Fruit fly (Drosophila melanogaster) whole organism, adult: ENCODE measurements around the gene Andorra.
A peak's percentile ranks its signal among the peaks of the same experiment; 100 is the strongest.

ENCODE experiments used
- CG11617 ChIP-seq: fragments of 200-800 bp; sonication (Bioruptor generic); optimal IDR thresholded peaks from 2 replicates; lab custom pipeline; 2017; ENCODE audit warnings: mild to moderate bottlenecking, missing biosample characterization, missing genetic modification reagents, missing genetic modification characterization
- CG12768 ChIP-seq: fragments of 200-800 bp; sonication (Bioruptor generic); optimal IDR thresholded peaks from 2 replicates; lab custom pipeline; 2017; ENCODE audit warnings: missing biosample characterization, missing genetic modification characterization, mild to moderate bottlenecking, moderate library complexity, missing genetic modification reagents
- CG14711 ChIP-seq: fragments of 200-800 bp; sonication (Bioruptor generic); optimal IDR thresholded peaks from 2 replicates; lab custom pipeline; 2018; ENCODE audit warnings: missing biosample characterization, mild to moderate bottlenecking, missing genetic modification characterization, moderate library complexity
- CG1620 ChIP-seq: fragments of 200-800 bp; sonication (Bioruptor generic); optimal IDR thresholded peaks from 2 replicates; lab custom pipeline; 2016; ENCODE audit warnings: missing biosample characterization, missing genetic modification characterization
- CG33017 ChIP-seq: fragments of 200-800 bp; sonication (Bioruptor generic); optimal IDR thresholded peaks from 2 replicates; lab custom pipeline; 2018; ENCODE audit warnings: missing biosample characterization, mild to moderate bottlenecking, missing genetic modification characterization, moderate library complexity
- CG5204 ChIP-seq: fragments of 200-800 bp; sonication (Bioruptor generic); optimal IDR thresholded peaks from 2 replicates; lab custom pipeline; 2016; ENCODE audit warnings: missing biosample characterization, missing genetic modification characterization
- CG7045 ChIP-seq: fragments of 200-800 bp; sonication (Bioruptor generic); optimal IDR thresholded peaks from 2 replicates; lab custom pipeline; 2017; ENCODE audit warnings: missing biosample characterization, mild to moderate bottlenecking, missing genetic modification characterization
- CG7101 ChIP-seq: fragments of 200-800 bp; sonication (Bioruptor generic); optimal IDR thresholded peaks from 2 replicates; lab custom pipeline; 2018; ENCODE audit warnings: missing biosample characterization, mild to moderate bottlenecking, missing genetic modification characterization, moderate library complexity
- Clk ChIP-seq: fragments of 200-800 bp; sonication (Bioruptor generic); optimal IDR thresholded peaks from 2 replicates; lab custom pipeline; 2017; ENCODE audit warnings: missing biosample characterization, missing genetic modification characterization
- Crg-1 ChIP-seq: fragments of 200-800 bp; sonication (Bioruptor generic); optimal IDR thresholded peaks from 2 replicates; lab custom pipeline; 2016; ENCODE audit warnings: missing biosample characterization, missing genetic modification characterization
- Hr96 ChIP-seq: fragments of 200-800 bp; sonication (Bioruptor generic); optimal IDR thresholded peaks from 2 replicates; lab custom pipeline; 2016; ENCODE audit warnings: missing biosample characterization, missing genetic modification characterization
- Mnt ChIP-seq: fragments of 200-800 bp; sonication (Bioruptor generic); optimal IDR thresholded peaks from 2 replicates; lab custom pipeline; 2016; ENCODE audit warnings: missing biosample characterization, mild to moderate bottlenecking, missing genetic modification characterization
- bab1 ChIP-seq: fragments of 200-800 bp; sonication (Bioruptor generic); optimal IDR thresholded peaks from 3 replicates; lab custom pipeline; 2019; ENCODE audit warnings: missing biosample characterization, mild to moderate bottlenecking, missing genetic modification characterization, moderate library complexity
- cic ChIP-seq: fragments of 200-800 bp; sonication (Bioruptor generic); optimal IDR thresholded peaks from 2 replicates; lab custom pipeline; 2017; ENCODE audit warnings: missing biosample characterization, mild to moderate bottlenecking, missing genetic modification characterization, moderate library complexity
- cnc ChIP-seq, 2 experiments: fragments of >200 bp; optimal IDR thresholded peaks; 2 replicates each; lab custom pipeline; 2017
- kay ChIP-seq: fragments of 200-800 bp; sonication (Bioruptor generic); peaks from one replicate; lab custom pipeline; 2016; ENCODE audit warnings: missing biosample characterization, missing genetic modification characterization, borderline replicate concordance
- ovo ChIP-seq: fragments of 200-800 bp; sonication (Bioruptor generic); optimal IDR thresholded peaks from 2 replicates; lab custom pipeline; 2016; ENCODE audit warnings: missing biosample characterization, missing genetic modification characterization
- pad ChIP-seq: fragments of 200-800 bp; sonication (Bioruptor generic); optimal IDR thresholded peaks from 3 replicates; lab custom pipeline; 2017; ENCODE audit warnings: missing biosample characterization, missing genetic modification characterization, mild to moderate bottlenecking, moderate library complexity, missing genetic modification reagents
- tj ChIP-seq: fragments of 200-800 bp; sonication (Bioruptor generic); optimal IDR thresholded peaks from 3 replicates; lab custom pipeline; 2017; ENCODE audit warnings: missing biosample characterization, mild to moderate bottlenecking, missing genetic modification characterization, moderate library complexity
- toe ChIP-seq: fragments of 200-800 bp; sonication (Bioruptor generic); optimal IDR thresholded peaks from 2 replicates; lab custom pipeline; 2016; ENCODE audit warnings: missing biosample characterization, missing genetic modification characterization

Gene Andorra

dm6 chrX:18153001-18153400 is 26.3 kb downstream of the Andorra start:
- TF ChIP-seq CG11617 (no peak), CG7045 (GFP tag; lab: Kevin White, UChicago) (no peak), toe (GFP tag; lab: Kevin White, UChicago) (no peak), CG12768 (GFP tag; lab: Kevin White, UChicago) (no peak), CG7101 (tag; lab: Kevin White, UChicago) (no peak), tj (GFP tag; lab: Kevin White, UChicago) (no peak)

- no peak for TF ChIP-seq toe (GFP tag; lab: Kevin White, UChicago)
- TF ChIP-seq CG12768 (GFP tag; lab: Kevin White, UChicago): no peak
- no peak for TF ChIP-seq kay (GFP tag; lab: Kevin White, UChicago)
- TF ChIP-seq Crg-1 (GFP tag; lab: Kevin White, UChicago): no peak
- TF ChIP-seq CG5204 (GFP tag; lab: Kevin White, UChicago): no peak
- no peak for TF ChIP-seq pad (GFP tag; lab: Kevin White, UChicago)
- TF ChIP-seq tj (GFP tag; lab: Kevin White, UChicago): no peak
Observed at dm6 chrX:18151323-18151722, 27.9 kb downstream of the Andorra start.

- TF ChIP-seq tj (GFP tag; lab: Kevin White, UChicago): no peak
- TF ChIP-seq CG1620: no peak
- TF ChIP-seq cnc (optimal IDR thresholded peaks at IDR 0.05; lab: Kevin White, UChicago): no peak
- no peak for TF ChIP-seq cic (GFP tag; lab: Kevin White, UChicago)
- no peak for TF ChIP-seq toe (GFP tag; lab: Kevin White, UChicago)
- no peak for TF ChIP-seq CG11617
- TF ChIP-seq Clk: no peak
- no peak for TF ChIP-seq Mnt (GFP tag; lab: Kevin White, UChicago)
Observed at dm6 chrX:18149292-18149691, 30.0 kb downstream of the Andorra start.

dm6 chrX:18140932-18141587 is 38.2 kb downstream of the Andorra start:
- TF ChIP-seq CG11617 (no peak), CG7101 (tag; lab: Kevin White, UChicago) (no peak), kay (GFP tag; lab: Kevin White, UChicago) (no peak), Hr96 (GFP tag; lab: Kevin White, UChicago) (no peak), CG12768 (GFP tag; lab: Kevin White, UChicago) (no peak), CG5204 (GFP tag; lab: Kevin White, UChicago) (no peak), cnc (optimal IDR thresholded peaks at IDR 0.05; lab: Kevin White, UChicago) (no peak), ovo (GFP tag; lab: Kevin White, UChicago) (no peak)

dm6 chrX:18139950-18140349 is 39.3 kb downstream of the Andorra start:
- no peak for TF ChIP-seq CG1620
- no peak for TF ChIP-seq CG12768 (GFP tag; lab: Kevin White, UChicago)
- no peak for TF ChIP-seq cnc (optimal IDR thresholded peaks at IDR 0.05; lab: Kevin White, UChicago)
- no peak for TF ChIP-seq CG33017 (tag; lab: Kevin White, UChicago)
- TF ChIP-seq CG7101 (tag; lab: Kevin White, UChicago): no peak
- no peak for TF ChIP-seq Hr96 (GFP tag; lab: Kevin White, UChicago)
- TF ChIP-seq CG14711 (tag; lab: Kevin White, UChicago): no peak
- no peak for TF ChIP-seq Clk
- no peak for TF ChIP-seq CG7045 (GFP tag; lab: Kevin White, UChicago)
- no peak for TF ChIP-seq pad (GFP tag; lab: Kevin White, UChicago)
- TF ChIP-seq Crg-1 (GFP tag; lab: Kevin White, UChicago): no peak
- no peak for TF ChIP-seq CG5204 (GFP tag; lab: Kevin White, UChicago)
- no peak for TF ChIP-seq ovo (GFP tag; lab: Kevin White, UChicago)

dm6 chrX:18138297-18138696 is 41.0 kb downstream of the Andorra start, which contains the start of gene CG43229:
CG43229 (plus strand) TSS chrX:18138542.
- no peak for TF ChIP-seq cnc (optimal IDR thresholded peaks at IDR 0.05; lab: Kevin White, UChicago)
- peak; percentile 3 for TF ChIP-seq ovo (GFP tag; lab: Kevin White, UChicago)
- no peak for TF ChIP-seq pad (GFP tag; lab: Kevin White, UChicago)
- no peak for TF ChIP-seq CG7045 (GFP tag; lab: Kevin White, UChicago)
- TF ChIP-seq cic (GFP tag; lab: Kevin White, UChicago): no peak

dm6 chrX:18136910-18137849 is 42.1 kb downstream of the Andorra start, which contains the start of gene ari-1:
ari-1 (minus strand) TSS chrX:18137784.
- TF ChIP-seq ovo (GFP tag; lab: Kevin White, UChicago) (peak; percentile 26), CG7101 (tag; lab: Kevin White, UChicago) (no peak), pad (GFP tag; lab: Kevin White, UChicago) (peak; percentile 3), cic (GFP tag; lab: Kevin White, UChicago) (no peak), kay (GFP tag; lab: Kevin White, UChicago) (peak; percentile 50), cnc (optimal IDR thresholded peaks at IDR 0.05; lab: Kevin White, UChicago) (no peak), CG12768 (GFP tag; lab: Kevin White, UChicago) (no peak), CG1620 (no peak), CG11617 (peak; percentile 28), toe (GFP tag; lab: Kevin White, UChicago) (no peak), Hr96 (GFP tag; lab: Kevin White, UChicago) (no peak), tj (GFP tag; lab: Kevin White, UChicago) (peak; percentile 87), Mnt (GFP tag; lab: Kevin White, UChicago) (peak; percentile 11), Clk (no peak), CG5204 (GFP tag; lab: Kevin White, UChicago) (no peak), bab1 (GFP tag; lab: Kevin White, UChicago) (peak; percentile 33), CG14711 (tag; lab: Kevin White, UChicago) (no peak), CG7045 (GFP tag; lab: Kevin White, UChicago) (no peak), CG33017 (tag; lab: Kevin White, UChicago) (no peak), Crg-1 (GFP tag; lab: Kevin White, UChicago) (no peak)
